Fruit fly (Drosophila melanogaster) whole organism, embryonic: ENCODE data around the gene CG7272.

Experiments used
- Blimp-1 ChIP-seq: fragments of 200-800 bp; sonication (Bioruptor generic); optimal IDR thresholded peaks from 3 replicates; lab custom pipeline; 2018; ENCODE audit warnings: missing biosample characterization, missing genetic modification characterization, mild to moderate bottlenecking, moderate library complexity, missing genetic modification reagents
- CG10267 ChIP-seq: fragments of 200-800 bp; sonication (Bioruptor generic); optimal IDR thresholded peaks from 2 replicates; lab custom pipeline; 2018; ENCODE audit warnings: missing biosample characterization, mild to moderate bottlenecking, missing genetic modification characterization, moderate library complexity
- CG10366 ChIP-seq: fragments of 200-800 bp; sonication (Bioruptor generic); IDR thresholded peaks from 2 replicates; pipeline ENCODE4 v1.3.6; 2022; ENCODE audit warnings: missing biosample characterization, missing genetic modification characterization
- CG11247 ChIP-seq: fragments of 200-800 bp; sonication (Bioruptor generic); IDR thresholded peaks from 2 replicates; pipeline ENCODE4 v1.3.6; 2022; ENCODE audit warnings: missing biosample characterization, missing genetic modification characterization
- CG12236 ChIP-seq: fragments of 200-800 bp; sonication (Bioruptor generic); optimal IDR thresholded peaks from 2 replicates; lab custom pipeline; 2016; ENCODE audit warnings: missing biosample characterization, missing genetic modification characterization
- CG13296 ChIP-seq: fragments of 200-800 bp; sonication (Bioruptor generic); optimal IDR thresholded peaks from 3 replicates; lab custom pipeline; 2018; ENCODE audit warnings: missing biosample characterization, mild to moderate bottlenecking, missing genetic modification characterization
- CG1602 ChIP-seq: fragments of 200-800 bp; sonication (Bioruptor generic); optimal IDR thresholded peaks from 3 replicates; lab custom pipeline; 2016; ENCODE audit warnings: missing biosample characterization, missing genetic modification characterization
- CG16813 ChIP-seq: fragments of 200-800 bp; sonication (Bioruptor generic); IDR thresholded peaks from 3 replicates; pipeline ENCODE4 v1.3.6; 2022; ENCODE audit warnings: missing biosample characterization, missing genetic modification characterization; ENCODE audit not compliant: partially characterized antibody
- CG18011 ChIP-seq: fragments of 200-800 bp; sonication (Bioruptor generic); optimal IDR thresholded peaks from 2 replicates; lab custom pipeline; 2017; ENCODE audit warnings: missing biosample characterization, missing genetic modification characterization, mild to moderate bottlenecking, moderate library complexity, missing genotype
- CG2129 ChIP-seq: fragments of 200-800 bp; sonication (Bioruptor generic); IDR thresholded peaks from 2 replicates; pipeline ENCODE4 v1.3.6; 2022; ENCODE audit warnings: missing biosample characterization, missing genetic modification characterization; ENCODE audit not compliant: partially characterized antibody
- CG2202 ChIP-seq: fragments of 200-800 bp; sonication (Bioruptor generic); optimal IDR thresholded peaks from 2 replicates; lab custom pipeline; 2018; ENCODE audit warnings: missing biosample characterization, mild to moderate bottlenecking, missing genetic modification characterization
- CG3726 ChIP-seq: fragments of 200-800 bp; sonication (Bioruptor generic); IDR thresholded peaks from 3 replicates; pipeline ENCODE4, ENCODE4 v1.3.6; 2022; ENCODE audit warnings: missing biosample characterization, missing genetic modification characterization
- CG4328 ChIP-seq: fragments of 200-800 bp; sonication (Bioruptor generic); optimal IDR thresholded peaks from 3 replicates; lab custom pipeline; 2017; ENCODE audit warnings: missing biosample characterization, missing genetic modification reagents, missing genetic modification characterization
- CG4617 ChIP-seq: fragments of 200-800 bp; sonication (Bioruptor generic); optimal IDR thresholded peaks from 3 replicates; lab custom pipeline; 2016; ENCODE audit warnings: missing biosample characterization, missing genetic modification characterization, borderline replicate concordance
- CG5245 ChIP-seq: fragments of 200-800 bp; sonication (Bioruptor generic); optimal IDR thresholded peaks from 3 replicates; lab custom pipeline; 2016; ENCODE audit warnings: missing biosample characterization, missing genetic modification characterization
- CG6175 ChIP-seq: fragments of 200-800 bp; sonication (Bioruptor generic); IDR thresholded peaks from 3 replicates; pipeline ENCODE4 v1.3.6; 2022; ENCODE audit warnings: missing biosample characterization, missing genetic modification characterization
- CG6813 ChIP-seq: fragments of 200-800 bp; sonication (Bioruptor generic); optimal IDR thresholded peaks from 2 replicates; lab custom pipeline; 2017; ENCODE audit warnings: missing biosample characterization, missing genetic modification characterization, mild to moderate bottlenecking, moderate library complexity, missing genetic modification reagents
- CG7357 ChIP-seq: fragments of 200-800 bp; sonication (Bioruptor generic); IDR thresholded peaks from 3 replicates; pipeline ENCODE4 v1.3.6; 2022; ENCODE audit warnings: missing biosample characterization, missing genetic modification characterization
- Dref ChIP-seq: fragments of 200-800 bp; sonication (Bioruptor generic); IDR thresholded peaks from 2 replicates; pipeline ENCODE4 v1.3.6; 2022; ENCODE audit warnings: missing biosample characterization, missing genetic modification characterization
- H15 ChIP-seq: fragments of 200-800 bp; sonication (Bioruptor generic); IDR thresholded peaks from 3 replicates; pipeline ENCODE4 v1.3.6; 2022; ENCODE audit warnings: missing biosample characterization, missing genetic modification characterization
- HLH4C ChIP-seq: fragments of 200-800 bp; sonication (Bioruptor generic); IDR thresholded peaks from 3 replicates; pipeline ENCODE4 v1.3.6; 2022; ENCODE audit warnings: missing biosample characterization, missing genetic modification characterization; ENCODE audit not compliant: partially characterized antibody
- Lpt ChIP-seq: fragments of >200 bp; optimal IDR thresholded peaks from 2 replicates; lab custom pipeline; 2018; ENCODE audit warnings: missing biosample characterization, missing genetic modification characterization
- MBD-R2 ChIP-seq: fragments of 200-800 bp; sonication (Bioruptor generic); IDR thresholded peaks from 2 replicates; pipeline ENCODE4 v1.3.6; 2022; ENCODE audit warnings: missing biosample characterization, missing genetic modification characterization
- MTF-1 ChIP-seq: fragments of 200-800 bp; sonication (Bioruptor generic); optimal IDR thresholded peaks from 2 replicates; lab custom pipeline; 2018; ENCODE audit warnings: missing biosample characterization, mild to moderate bottlenecking, missing genetic modification characterization, borderline replicate concordance
- Max ChIP-seq: fragments of 200-800 bp; sonication (Bioruptor generic); optimal IDR thresholded peaks from 2 replicates; lab custom pipeline; 2016; ENCODE audit warnings: missing biosample characterization, mild to moderate bottlenecking, missing genetic modification characterization
- Sox102F ChIP-seq: fragments of 200-800 bp; sonication (Bioruptor generic); optimal IDR thresholded peaks from 2 replicates; lab custom pipeline; 2018; ENCODE audit warnings: missing biosample characterization, mild to moderate bottlenecking, missing genetic modification characterization, moderate library complexity
- Vsx1 ChIP-seq: fragments of 200-800 bp; sonication (Bioruptor generic); optimal IDR thresholded peaks from 2 replicates; lab custom pipeline; 2017; ENCODE audit warnings: missing biosample characterization, mild to moderate bottlenecking, missing genetic modification characterization, missing genetic modification reagents
- Xrp1 ChIP-seq: fragments of 200-800 bp; sonication (Bioruptor generic); IDR thresholded peaks from 2 replicates; pipeline ENCODE4 v1.3.6; 2022; ENCODE audit warnings: missing biosample characterization, missing genetic modification characterization
- al ChIP-seq: fragments of 200-800 bp; sonication (Bioruptor generic); IDR thresholded peaks from 2 replicates; pipeline ENCODE4 v1.3.6; 2022; ENCODE audit warnings: missing biosample characterization, missing genetic modification characterization
- bigmax ChIP-seq: fragments of 200-800 bp; sonication (Bioruptor generic); optimal IDR thresholded peaks from 2 replicates; lab custom pipeline; 2018; ENCODE audit warnings: missing biosample characterization, mild to moderate bottlenecking, missing genetic modification characterization
- cas ChIP-seq: fragments of 200-800 bp; sonication (Bioruptor generic); IDR thresholded peaks from 2 replicates; pipeline ENCODE4 v1.3.6; 2022; ENCODE audit warnings: missing biosample characterization, missing genetic modification characterization
- dati ChIP-seq: fragments of 200-800 bp; sonication (Bioruptor generic); IDR thresholded peaks from 2 replicates; pipeline ENCODE4 v1.3.6; 2022; ENCODE audit warnings: missing biosample characterization, missing genetic modification characterization
- dmrt11E ChIP-seq: fragments of 200-800 bp; sonication (Bioruptor generic); optimal IDR thresholded peaks from 3 replicates; lab custom pipeline; 2018; ENCODE audit warnings: missing biosample characterization, mild to moderate bottlenecking, missing genetic modification characterization, moderate library complexity
- fd102C ChIP-seq: fragments of 200-800 bp; sonication (Bioruptor generic); optimal IDR thresholded peaks from 2 replicates; lab custom pipeline; 2018; ENCODE audit warnings: missing biosample characterization, mild to moderate bottlenecking, missing genetic modification characterization, moderate library complexity
- fd64A ChIP-seq: fragments of 200-800 bp; sonication (Bioruptor generic); optimal IDR thresholded peaks from 3 replicates; lab custom pipeline; 2018; ENCODE audit warnings: missing biosample characterization, mild to moderate bottlenecking, missing genetic modification characterization
- grn ChIP-seq: fragments of 200-800 bp; sonication (Bioruptor generic); optimal IDR thresholded peaks from 3 replicates; lab custom pipeline; 2017; ENCODE audit warnings: missing biosample characterization, missing genetic modification characterization
- ind ChIP-seq: fragments of 200-800 bp; sonication (Bioruptor generic); optimal IDR thresholded peaks from 3 replicates; lab custom pipeline; 2016; ENCODE audit warnings: missing biosample characterization, missing genetic modification characterization
- jing ChIP-seq: fragments of 200-800 bp; sonication (Bioruptor generic); optimal IDR thresholded peaks from 2 replicates; lab custom pipeline; 2018; ENCODE audit warnings: missing biosample characterization, mild to moderate bottlenecking, missing genetic modification characterization
- kni ChIP-seq: fragments of 200-800 bp; sonication (Bioruptor generic); optimal IDR thresholded peaks from 3 replicates; lab custom pipeline; 2017; ENCODE audit warnings: mild to moderate bottlenecking, missing biosample characterization, missing genetic modification reagents, missing genetic modification characterization
- lbe ChIP-seq: fragments of 200-800 bp; sonication (Bioruptor generic); optimal IDR thresholded peaks from 2 replicates; lab custom pipeline; 2016; ENCODE audit warnings: missing biosample characterization, mild to moderate bottlenecking, missing genetic modification characterization
- nerfin-2 ChIP-seq: fragments of 200-800 bp; sonication (Bioruptor generic); IDR thresholded peaks from 2 replicates; pipeline ENCODE4 v1.3.6; 2022; ENCODE audit warnings: missing biosample characterization, missing genetic modification characterization; ENCODE audit not compliant: partially characterized antibody
- nom ChIP-seq: fragments of 200-800 bp; sonication (Bioruptor generic); optimal IDR thresholded peaks from 2 replicates; lab custom pipeline; 2017; ENCODE audit warnings: missing biosample characterization, missing genetic modification characterization, mild to moderate bottlenecking, moderate library complexity, missing genetic modification reagents
- rib ChIP-seq: fragments of 200-800 bp; sonication (Bioruptor generic); IDR thresholded peaks from 2 replicates; pipeline ENCODE4 v1.3.6; 2022; ENCODE audit warnings: missing biosample characterization, missing genetic modification characterization
- ro ChIP-seq: fragments of 200-800 bp; sonication (Bioruptor generic); IDR thresholded peaks from 2 replicates; pipeline ENCODE4 v1.3.6; 2022; ENCODE audit warnings: missing biosample characterization, missing genetic modification characterization
- sisA ChIP-seq: fragments of 200-800 bp; sonication (Bioruptor generic); IDR thresholded peaks from 2 replicates; pipeline ENCODE4 v1.3.6; 2022; ENCODE audit warnings: missing biosample characterization, missing genetic modification characterization
- sug ChIP-seq: fragments of 200-800 bp; optimal IDR thresholded peaks from 2 replicates; lab custom pipeline; 2019; ENCODE audit warnings: missing biosample characterization, mild to moderate bottlenecking, missing genetic modification characterization, moderate library complexity
- tin ChIP-seq: fragments of 200-800 bp; sonication (Bioruptor generic); optimal IDR thresholded peaks from 3 replicates; lab custom pipeline; 2016; ENCODE audit warnings: missing biosample characterization, missing genetic modification characterization
- zen ChIP-seq: fragments of 200-800 bp; sonication (Bioruptor generic); optimal IDR thresholded peaks from 3 replicates; lab custom pipeline; 2018; ENCODE audit warnings: missing biosample characterization, mild to moderate bottlenecking, missing genetic modification characterization, moderate library complexity
- zf30C ChIP-seq: fragments of 200-800 bp; sonication (Bioruptor generic); optimal IDR thresholded peaks from 3 replicates; lab custom pipeline; 2018; ENCODE audit warnings: missing biosample characterization, mild to moderate bottlenecking, missing genetic modification characterization

Gene CG7272

DNA sequence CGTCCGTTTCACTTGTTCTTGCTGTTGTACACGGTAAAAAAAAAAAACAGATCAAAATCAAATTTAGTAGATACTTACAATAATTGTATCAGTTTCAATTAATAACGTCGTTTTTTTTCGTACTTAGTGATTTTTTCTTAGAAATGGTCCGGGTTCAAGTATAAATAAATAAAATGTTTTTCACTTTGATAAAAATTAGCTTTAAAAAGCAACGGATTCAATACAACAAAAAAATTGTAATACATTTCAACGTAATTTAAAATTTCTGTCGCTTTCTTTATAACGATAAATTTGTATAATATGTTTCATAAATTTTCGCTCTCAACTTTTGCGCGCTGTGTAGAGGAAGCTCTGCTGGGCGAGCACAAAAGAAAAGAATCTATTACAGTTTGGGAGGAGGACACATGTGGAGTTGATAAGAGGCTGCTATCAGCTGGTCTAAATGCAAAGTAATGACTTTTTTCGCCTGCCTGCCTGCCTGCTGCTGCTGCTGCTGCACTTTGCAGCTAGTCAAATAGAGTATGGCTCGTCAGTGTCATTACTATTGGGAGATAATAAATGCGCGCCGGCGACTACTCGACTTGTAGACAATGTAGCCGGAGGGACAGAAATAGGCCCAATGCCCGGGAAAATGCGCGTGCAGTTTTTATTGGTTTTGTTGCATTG lies 37.3 kb downstream of the CG7272 start (continued):
- TF ChIP-seq Sox102F (GFP tag; lab: Kevin White, UChicago) = peak; percentile 83
- peak; percentile 53 for TF ChIP-seq Vsx1 (GFP tag; lab: Kevin White, UChicago)
- TF ChIP-seq CG4328 (GFP tag; lab: Kevin White, UChicago) = no peak
- TF ChIP-seq fd64A = no peak
- TF ChIP-seq CG16813 = no peak
- TF ChIP-seq CG11247 (GFP tag; lab: Robert Waterston, UW) = no peak
- no peak for TF ChIP-seq kni (GFP tag; lab: Kevin White, UChicago)
- TF ChIP-seq Lpt = no peak
- TF ChIP-seq sisA (GFP tag; lab: Robert Waterston, UW) = no peak; the same call in none of the 2 replicates
- TF ChIP-seq nerfin-2 (GFP tag; lab: Robert Waterston, UW) = no peak
- no peak for TF ChIP-seq dati (GFP tag; lab: Robert Waterston, UW)
- no peak for TF ChIP-seq ro (GFP tag; lab: Robert Waterston, UW)
- TF ChIP-seq tin (GFP tag; lab: Kevin White, UChicago) = peak; percentile 48
- no peak for TF ChIP-seq cas (GFP tag; lab: Robert Waterston, UW)
- peak; percentile 44 for TF ChIP-seq zf30C (GFP tag; lab: Kevin White, UChicago)
- peak; percentile 35; the same call in 1 of the 2 replicates for TF ChIP-seq CG10366 (GFP tag; lab: Robert Waterston, UW)
- peak; percentile 79 for TF ChIP-seq dmrt11E
- no peak for TF ChIP-seq HLH4C (GFP tag; lab: Robert Waterston, UW)
- TF ChIP-seq CG12236 (GFP tag; lab: Kevin White, UChicago) = peak; percentile 25
- no peak for TF ChIP-seq fd102C (GFP tag; lab: Kevin White, UChicago)
- TF ChIP-seq CG7357 (GFP tag; lab: Robert Waterston, UW) = peak; percentile 47; the same call in 1 of the 3 replicates
- TF ChIP-seq CG10267 (tag; lab: Kevin White, UChicago) = peak; percentile 63
- TF ChIP-seq jing (GFP tag; lab: Kevin White, UChicago) = peak; percentile 23
- TF ChIP-seq CG18011 (GFP tag; lab: Kevin White, UChicago) = peak; percentile 25
- no peak for TF ChIP-seq grn (GFP tag; lab: Kevin White, UChicago)
- TF ChIP-seq CG6813 (GFP tag; lab: Kevin White, UChicago) = peak; percentile 24
- no peak for TF ChIP-seq nom (GFP tag; lab: Kevin White, UChicago)
- no peak for TF ChIP-seq CG4617 (GFP tag; lab: Kevin White, UChicago)
- TF ChIP-seq lbe (GFP tag; lab: Kevin White, UChicago) = no peak
- peak; percentile 73 for TF ChIP-seq CG1602 (GFP tag; lab: Kevin White, UChicago)
- peak; percentile 19 for TF ChIP-seq CG2202 (tag; lab: Kevin White, UChicago)
- no peak for TF ChIP-seq sug
- peak; percentile 62 for TF ChIP-seq CG13296 (GFP tag; lab: Kevin White, UChicago)
- TF ChIP-seq Dref (GFP tag; lab: Robert Waterston, UW) = no peak
- TF ChIP-seq Xrp1 (GFP tag; lab: Robert Waterston, UW) = peak; percentile 65
- TF ChIP-seq Blimp-1 = peak; percentile 68
- no peak for TF ChIP-seq CG6175 (GFP tag; lab: Robert Waterston, UW)
- peak; percentile 74 for TF ChIP-seq zen (tag; lab: Kevin White, UChicago)
- peak; percentile 55 for TF ChIP-seq Max (GFP tag; lab: Kevin White, UChicago)
- TF ChIP-seq H15 (GFP tag; lab: Robert Waterston, UW) = no peak
- TF ChIP-seq CG2129 (GFP tag; lab: Robert Waterston, UW) = no peak
- TF ChIP-seq CG5245 (GFP tag; lab: Kevin White, UChicago) = peak; percentile 45
- TF ChIP-seq bigmax (GFP tag; lab: Kevin White, UChicago) = no peak
- peak; percentile 64 for TF ChIP-seq ind (GFP tag; lab: Kevin White, UChicago)
- TF ChIP-seq rib (GFP tag; lab: Robert Waterston, UW) = no peak
- no peak for TF ChIP-seq MBD-R2
- TF ChIP-seq al = no peak
- no peak for TF ChIP-seq MTF-1 (GFP tag; lab: Kevin White, UChicago)
- TF ChIP-seq CG3726 (GFP tag; lab: Robert Waterston, UW) = no peak
